Worm (Caenorhabditis elegans) whole organism, L2 larva: ENCODE data around the gene B0310.1.

Experiments used
- C34F6.9 ChIP-seq: fragments of 150-350 bp; optimal IDR thresholded peaks from 2 replicates; lab custom pipeline; 2014; ENCODE audit warnings: missing biosample characterization, missing genetic modification characterization
- F13H6.1 ChIP-seq: sonication (generic microtip); optimal IDR thresholded peaks from 2 replicates; lab custom pipeline; 2016; ENCODE audit warnings: missing genetic modification characterization, missing compliant biosample characterization
- Y55F3AM.14 ChIP-seq: fragments of 200-800 bp; sonication (Bioruptor generic); optimal IDR thresholded peaks from 2 replicates; lab custom pipeline; 2018; ENCODE audit warnings: mild to moderate bottlenecking, missing genetic modification characterization, missing compliant biosample characterization
- ZK546.5 ChIP-seq: sonication (generic microtip); optimal IDR thresholded peaks from 2 replicates; lab custom pipeline; 2017; ENCODE audit warnings: missing biosample characterization, missing genetic modification characterization
- alr-1 ChIP-seq: fragments of 150-350 bp; optimal IDR thresholded peaks from 2 replicates; lab custom pipeline; 2014; ENCODE audit warnings: missing biosample characterization, missing genetic modification characterization
- blmp-1 ChIP-seq: sonication (generic microtip); optimal IDR thresholded peaks from 2 replicates; lab custom pipeline; 2017; ENCODE audit warnings: missing genetic modification characterization, mild to moderate bottlenecking, missing compliant biosample characterization, antibody characterized with exemption, moderate library complexity; ENCODE audit not compliant: insufficient read depth
- ceh-82 ChIP-seq: fragments of 150-350 bp; optimal IDR thresholded peaks from 2 replicates; lab custom pipeline; 2014; ENCODE audit warnings: missing biosample characterization, missing genetic modification characterization
- crh-2 ChIP-seq: sonication (generic microtip); optimal IDR thresholded peaks from 2 replicates; lab custom pipeline; 2017; ENCODE audit warnings: missing biosample characterization, missing genetic modification characterization
- dmd-4 ChIP-seq: sonication (generic microtip); optimal IDR thresholded peaks from 2 replicates; lab custom pipeline; 2017; ENCODE audit warnings: missing biosample characterization, missing genetic modification characterization
- egl-27 ChIP-seq: sonication (generic microtip); optimal IDR thresholded peaks from 3 replicates; lab custom pipeline; 2017; ENCODE audit warnings: missing biosample characterization, missing genetic modification reagents, missing genetic modification characterization
- elt-1 ChIP-seq: fragments of 150-350 bp; optimal IDR thresholded peaks from 2 replicates; lab custom pipeline; 2014; ENCODE audit warnings: missing biosample characterization, missing genetic modification characterization
- elt-3 ChIP-seq: sonication (generic microtip); optimal IDR thresholded peaks from 2 replicates; lab custom pipeline; 2017; ENCODE audit warnings: missing biosample characterization, missing genetic modification characterization
- fos-1 ChIP-seq: fragments of 150-350 bp; optimal IDR thresholded peaks from 2 replicates; lab custom pipeline; 2014; ENCODE audit warnings: missing biosample characterization, missing genetic modification characterization
- gmeb-1 ChIP-seq: fragments of 150-350 bp; optimal IDR thresholded peaks from 2 replicates; lab custom pipeline; 2014; ENCODE audit warnings: missing biosample characterization, missing genetic modification characterization
- lin-11 ChIP-seq: fragments of 150-350 bp; sonication (generic microtip); optimal IDR thresholded peaks from 2 replicates; lab custom pipeline; 2014; ENCODE audit warnings: missing biosample characterization, missing genetic modification characterization, inconsistent platforms, mixed read lengths
- lin-13 ChIP-seq: fragments of 150-350 bp; optimal IDR thresholded peaks from 2 replicates; lab custom pipeline; 2014; ENCODE audit warnings: missing biosample characterization, missing genetic modification reagents, missing genetic modification characterization
- lsy-2 ChIP-seq, 2 experiments: fragments of 150-350 bp in 1 of 2; sonication (generic microtip) in 1 of 2; optimal IDR thresholded peaks; 2 replicates each; lab custom pipeline; 2014 to 2017; ENCODE audit warnings: missing biosample characterization in 2 of 2, missing genetic modification characterization in 2 of 2
- mab-5 ChIP-seq: fragments of 150-350 bp; optimal IDR thresholded peaks from 2 replicates; lab custom pipeline; 2014; ENCODE audit warnings: missing biosample characterization, missing genetic modification characterization
- mbf-1 ChIP-seq: sonication (generic microtip); optimal IDR thresholded peaks from 2 replicates; lab custom pipeline; 2017; ENCODE audit warnings: missing biosample characterization, missing genetic modification characterization
- mdl-1 ChIP-seq, 2 experiments: fragments of 150-350 bp in 1 of 2; sonication (generic microtip) in 1 of 2; optimal IDR thresholded peaks; 2 replicates each; lab custom pipeline; 2017; ENCODE audit warnings: missing biosample characterization in 2 of 2, missing genetic modification characterization in 2 of 2
- nhr-11 ChIP-seq: fragments of 150-350 bp; optimal IDR thresholded peaks from 2 replicates; lab custom pipeline; 2014; ENCODE audit warnings: missing biosample characterization, missing genetic modification characterization
- nhr-12 ChIP-seq: fragments of 150-350 bp; optimal IDR thresholded peaks from 2 replicates; lab custom pipeline; 2014; ENCODE audit warnings: missing biosample characterization, missing genetic modification characterization
- nhr-129 ChIP-seq: fragments of 150-350 bp; optimal IDR thresholded peaks from 2 replicates; lab custom pipeline; 2014; ENCODE audit warnings: missing biosample characterization, missing genetic modification characterization
- nhr-21 ChIP-seq: fragments of 150-350 bp; optimal IDR thresholded peaks from 2 replicates; lab custom pipeline; 2014; ENCODE audit warnings: missing biosample characterization, missing genetic modification characterization
- nhr-237 ChIP-seq: fragments of 150-350 bp; optimal IDR thresholded peaks from 2 replicates; lab custom pipeline; 2014; ENCODE audit warnings: missing biosample characterization, missing genetic modification characterization
- nhr-25 ChIP-seq: fragments of 150-350 bp; sonication (generic microtip); optimal IDR thresholded peaks from 3 replicates; lab custom pipeline; 2014; ENCODE audit warnings: missing biosample characterization, missing genetic modification characterization
- nhr-6 ChIP-seq: fragments of 150-350 bp; optimal IDR thresholded peaks from 2 replicates; lab custom pipeline; 2014; ENCODE audit warnings: missing biosample characterization, missing genetic modification characterization
- nhr-77 ChIP-seq: fragments of 150-350 bp; optimal IDR thresholded peaks from 2 replicates; lab custom pipeline; 2014; ENCODE audit warnings: missing biosample characterization, missing genetic modification characterization
- sem-4 ChIP-seq: fragments of 150-350 bp; optimal IDR thresholded peaks from 2 replicates; lab custom pipeline; 2014; ENCODE audit warnings: missing biosample characterization, missing genetic modification reagents, missing genetic modification characterization
- skn-1 ChIP-seq: sonication (generic microtip); optimal IDR thresholded peaks from 2 replicates; lab custom pipeline; 2017; ENCODE audit warnings: missing biosample characterization, missing genetic modification characterization
- sma-3 ChIP-seq: sonication (generic microtip); optimal IDR thresholded peaks from 2 replicates; lab custom pipeline; 2016; ENCODE audit warnings: missing genetic modification reagents, missing genetic modification characterization, missing compliant biosample characterization
- sma-9 ChIP-seq, 2 experiments: fragments of 150-350 bp in 1 of 2; sonication (generic microtip) in 1 of 2; optimal IDR thresholded peaks; 2 replicates each; lab custom pipeline; 2014 to 2016; ENCODE audit warnings: missing genetic modification characterization in 2 of 2, mild to moderate bottlenecking in 1 of 2, missing biosample characterization in 1 of 2, missing compliant biosample characterization in 1 of 2, missing genetic modification reagents in 1 of 2, moderate library complexity in 1 of 2
- snpc-4 ChIP-seq: fragments of 150-350 bp; optimal IDR thresholded peaks from 2 replicates; lab custom pipeline; 2014; ENCODE audit warnings: missing biosample characterization, missing genetic modification characterization
- unc-39 ChIP-seq: fragments of 150-350 bp; optimal IDR thresholded peaks from 2 replicates; lab custom pipeline; 2014; ENCODE audit warnings: missing biosample characterization, missing genetic modification characterization
- unc-55 ChIP-seq: fragments of 150-350 bp; sonication (generic microtip); optimal IDR thresholded peaks from 3 replicates; lab custom pipeline; 2014; ENCODE audit warnings: missing biosample characterization, missing genetic modification reagents, missing genetic modification characterization
- zag-1 ChIP-seq: fragments of 150-350 bp; optimal IDR thresholded peaks from 2 replicates; lab custom pipeline; 2014; ENCODE audit warnings: missing biosample characterization, missing genetic modification characterization
- ztf-1 ChIP-seq: fragments of 200-800 bp; sonication (Bioruptor generic); conservative IDR thresholded peaks from 2 replicates; pipeline ENCODE4 v1.3.6; 2022; ENCODE audit warnings: missing genetic modification characterization, missing compliant biosample characterization

The B0310.1 gene

ce11 chrX:489635-490105 lies 3.4 kb upstream of the B0310.1 start, which contains the start of gene egl-17:
egl-17 (plus strand) TSS chrX:489685.
- peak; percentile 66 for TF ChIP-seq gmeb-1 (tag; lab: Kevin White, UChicago)
- peak; percentile 34 for TF ChIP-seq nhr-25
- peak; percentile 47 for TF ChIP-seq lin-11 (tag; lab: Kevin White, UChicago)
- TF ChIP-seq ceh-82, result no peak
- peak; percentile 56 for TF ChIP-seq F13H6.1 (tag; lab: Kevin White, UChicago)
- TF ChIP-seq C34F6.9, result peak; percentile 58
- peak; percentile 69 for TF ChIP-seq sma-9 (GFP tag; optimal IDR thresholded peaks at IDR 0.05; lab: Kevin White, UChicago)
- no peak for TF ChIP-seq sma-9 (tag; optimal IDR thresholded peaks at IDR 0.05; lab: Kevin White, UChicago)
- TF ChIP-seq fos-1, result peak; percentile 75
- TF ChIP-seq skn-1 (tag; lab: Kevin White, UChicago), result peak; percentile 56
- TF ChIP-seq zag-1 (tag; lab: Kevin White, UChicago), result peak; percentile 48
- TF ChIP-seq nhr-237 (tag; lab: Kevin White, UChicago), result no peak
- TF ChIP-seq mdl-1 (tag; optimal IDR thresholded peaks at IDR 0.05; lab: Kevin White, UChicago), result peak in 1 of 2 experiments; percentile 42
- no peak for TF ChIP-seq mbf-1 (tag; lab: Kevin White, UChicago)
- TF ChIP-seq nhr-6 (tag; lab: Kevin White, UChicago), result peak; percentile 20
- peak in 1 of 2 experiments; percentile 43 for TF ChIP-seq lsy-2 (tag; optimal IDR thresholded peaks at IDR 0.05; lab: Kevin White, UChicago)
- peak; percentile 82 for TF ChIP-seq nhr-129 (tag; lab: Kevin White, UChicago)
- TF ChIP-seq sem-4 (tag; lab: Kevin White, UChicago), result peak; percentile 16
- no peak for TF ChIP-seq nhr-77 (tag; lab: Kevin White, UChicago)
- TF ChIP-seq unc-55 (GFP tag; lab: Kevin White, UChicago), result peak; percentile 66
- TF ChIP-seq dmd-4 (tag; lab: Kevin White, UChicago), result peak; percentile 1
- TF ChIP-seq sma-3 (GFP tag; lab: Kevin White, UChicago), result peak; percentile 74
- peak; percentile 52 for TF ChIP-seq lin-13
- no peak for TF ChIP-seq nhr-11
- peak; percentile 61 for TF ChIP-seq nhr-21 (tag; lab: Kevin White, UChicago)
- TF ChIP-seq snpc-4 (tag; lab: Kevin White, UChicago), result no peak
- TF ChIP-seq egl-27, result peak; percentile 49
- TF ChIP-seq elt-1 (tag; lab: Kevin White, UChicago), result no peak
- TF ChIP-seq mab-5 (tag; lab: Kevin White, UChicago), result no peak
- peak; percentile 59 for TF ChIP-seq Y55F3AM.14 (GFP tag; lab: Kevin White, UChicago)
- no peak for TF ChIP-seq unc-39 (tag; lab: Kevin White, UChicago)
- TF ChIP-seq crh-2 (tag; lab: Kevin White, UChicago), result peak; percentile 71

DNA sequence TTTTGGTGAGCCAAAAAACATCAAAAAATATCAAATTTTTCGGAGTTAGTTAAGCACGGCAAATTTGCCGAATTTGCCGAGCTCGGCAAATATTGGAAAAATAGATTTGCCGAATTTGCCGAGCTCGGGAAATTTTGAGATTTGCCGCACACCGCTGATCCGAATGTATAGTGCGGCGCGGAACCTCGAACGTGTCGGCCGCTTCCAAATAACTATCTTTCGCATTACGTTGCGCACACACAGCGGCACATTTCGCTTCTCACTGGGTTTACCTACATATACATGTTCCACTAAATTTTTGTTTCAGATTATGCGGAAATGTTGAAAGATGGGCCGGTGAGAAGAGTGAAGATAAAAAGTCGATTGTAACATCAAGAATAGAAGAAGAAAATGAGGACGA lies 3.8 kb downstream of the B0310.1 start:
- TF ChIP-seq gmeb-1 (tag; lab: Kevin White, UChicago) (no peak), ZK546.5 (no peak), elt-3 (no peak), sem-4 (tag; lab: Kevin White, UChicago) (no peak), C34F6.9 (no peak), crh-2 (tag; lab: Kevin White, UChicago) (no peak), snpc-4 (tag; lab: Kevin White, UChicago) (no peak), mbf-1 (tag; lab: Kevin White, UChicago) (no peak), mdl-1 (tag; optimal IDR thresholded peaks at IDR 0.05; lab: Kevin White, UChicago) (no peak), ztf-1 (GFP tag; lab: Robert Waterston, UW) (no peak), alr-1 (tag; lab: Kevin White, UChicago) (no peak), nhr-237 (tag; lab: Kevin White, UChicago) (no peak), nhr-12 (tag; lab: Kevin White, UChicago) (no peak), nhr-11 (no peak), lin-11 (tag; lab: Kevin White, UChicago) (no peak)

DNA sequence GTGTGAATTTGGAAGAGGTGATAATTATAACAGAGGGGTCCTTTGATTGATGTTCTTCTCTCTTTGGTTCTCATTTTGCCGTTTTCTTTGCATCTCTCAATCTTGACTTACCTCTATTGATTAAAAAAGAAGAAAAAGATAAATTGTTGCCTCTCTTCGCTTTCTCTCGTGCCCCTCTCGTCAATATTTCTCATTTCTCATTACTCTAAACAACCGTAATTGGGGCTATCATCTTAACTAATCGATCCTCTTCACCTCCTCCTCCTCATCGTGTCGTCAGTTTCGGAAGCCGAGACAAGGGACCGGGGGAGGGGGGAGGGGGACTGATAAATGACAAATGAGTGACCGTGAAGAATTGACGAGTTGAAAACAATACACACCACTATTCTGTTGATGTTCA lies 5.6 kb downstream of the B0310.1 start:
- TF ChIP-seq nhr-21 (tag; lab: Kevin White, UChicago), result peak; percentile 13
- no peak for TF ChIP-seq egl-27
- TF ChIP-seq unc-39 (tag; lab: Kevin White, UChicago), result no peak
- TF ChIP-seq nhr-25, result peak; percentile 60
- TF ChIP-seq sma-9 (GFP tag; optimal IDR thresholded peaks at IDR 0.05; lab: Kevin White, UChicago), result peak; percentile 16
- TF ChIP-seq sma-9 (tag; optimal IDR thresholded peaks at IDR 0.05; lab: Kevin White, UChicago), result no peak
- no peak for TF ChIP-seq mab-5 (tag; lab: Kevin White, UChicago)
- peak in 1 of 2 experiments; percentile 30 for TF ChIP-seq lsy-2 (tag; optimal IDR thresholded peaks at IDR 0.05; lab: Kevin White, UChicago)
- peak; percentile 27 for TF ChIP-seq sma-3 (GFP tag; lab: Kevin White, UChicago)
- peak; percentile 7 for TF ChIP-seq blmp-1 (tag; lab: Kevin White, UChicago)
- peak; percentile 11 for TF ChIP-seq gmeb-1 (tag; lab: Kevin White, UChicago)
- no peak for TF ChIP-seq mbf-1 (tag; lab: Kevin White, UChicago)
